Fruit fly (Drosophila melanogaster) S2 (cell line): ENCODE data around the gene CG42525.

Source experiments
- CG8478 ChIP-seq: fragments of >200 bp; optimal IDR thresholded peaks from 2 replicates; lab custom pipeline; 2018
- CTCF ChIP-seq, 2 experiments: fragments of >200 bp; optimal IDR thresholded peaks; 2 replicates each; lab custom pipeline; 2018

DNA sequence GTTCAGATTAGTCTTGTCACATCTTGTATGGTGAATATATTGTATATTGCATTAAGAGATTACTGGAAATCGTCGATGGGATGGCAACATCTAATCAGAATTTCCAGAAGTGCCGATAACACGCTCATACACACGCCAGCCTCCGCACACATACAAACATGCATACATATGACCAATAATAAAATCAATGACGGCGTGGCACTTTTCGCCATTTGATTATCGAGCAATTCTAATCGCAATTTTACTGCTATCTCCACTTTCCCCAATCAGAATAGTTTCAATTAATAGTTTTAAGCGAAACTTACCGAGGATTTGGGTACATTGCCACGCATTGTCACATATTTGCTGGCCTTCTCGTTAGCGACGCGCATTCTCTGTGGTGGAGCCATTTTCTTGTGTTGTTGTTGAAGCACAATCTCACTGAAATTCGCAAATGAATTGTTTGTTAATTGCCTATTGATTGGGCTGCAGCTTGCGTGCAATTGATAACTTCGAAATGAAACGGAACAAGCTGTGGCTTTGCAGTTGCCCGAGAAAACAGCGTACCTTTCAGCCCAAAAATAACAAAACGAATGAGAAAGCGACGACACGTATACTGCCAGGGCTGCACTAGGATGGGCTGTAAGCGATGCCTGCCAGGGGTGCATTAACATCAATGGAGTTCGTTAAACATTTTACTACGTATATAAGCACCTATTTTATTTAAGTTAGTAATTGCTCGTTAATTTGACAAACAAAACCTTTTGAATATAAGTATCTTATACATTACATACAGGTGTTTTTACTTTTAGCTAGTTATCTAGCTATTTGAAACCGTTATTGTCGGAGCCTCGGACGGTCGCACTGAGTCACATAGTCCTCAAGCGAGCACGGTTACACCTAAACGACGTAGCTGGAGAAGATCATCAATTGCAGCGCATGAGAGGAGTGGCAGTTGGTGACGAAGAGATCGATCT lies 9.2 kb upstream of the CG42525 start, which contains the start of the genes CG32276 and gry:
- TF ChIP-seq CG8478 (no peak), CTCF (optimal IDR thresholded peaks at IDR 0.05; lab: Kevin White, UChicago) (no peak)
